Worm (Caenorhabditis elegans): Measurements from ENCODE around the gene srd-5.

- TF ChIP-seq ceh-32 (tag; optimal IDR thresholded peaks at IDR 0.05; ENCODE audit: poor library complexity) (no peak), ceh-82 (tag; optimal IDR thresholded peaks at IDR 0.05) (no peak), lsy-2 (tag; optimal IDR thresholded peaks at IDR 0.05) (no peak), nhr-102 (tag; optimal IDR thresholded peaks at IDR 0.05) (no peak)
Measured at ce11 chrIV:5652811-5653483, 21.4 kb downstream of the srd-5 start.
